Worm (Caenorhabditis elegans) whole organism, L4 larva: Measurements from ENCODE around the gene dex-1.

Experiments used
- F26F4.8 ChIP-seq: fragments of 200-800 bp; sonication (Bioruptor generic); conservative IDR thresholded peaks from 2 replicates; pipeline ENCODE4 v1.3.6; 2022; ENCODE audit warnings: missing genetic modification characterization, missing compliant biosample characterization
- F44E2.7 ChIP-seq: fragments of 200-800 bp; sonication (Bioruptor generic); IDR thresholded peaks from 2 replicates; pipeline ENCODE4 v2.1.2; 2022; ENCODE audit warnings: missing genetic modification characterization, missing compliant biosample characterization
- F49E8.2 ChIP-seq: sonication (generic microtip); optimal IDR thresholded peaks from 2 replicates; lab custom pipeline; 2016; ENCODE audit warnings: missing compliant biosample characterization, mild to moderate bottlenecking, missing genetic modification characterization, borderline replicate concordance
- R02D3.7 ChIP-seq: fragments of 150-350 bp; sonication (generic microtip); optimal IDR thresholded peaks from 3 replicates; lab custom pipeline; 2014; ENCODE audit warnings: missing biosample characterization, missing genetic modification characterization
- T20F7.1 ChIP-seq: fragments of 200-800 bp; sonication (Bioruptor generic); optimal IDR thresholded peaks from 2 replicates; lab custom pipeline; 2018; ENCODE audit warnings: mild to moderate bottlenecking, missing genetic modification characterization, missing compliant biosample characterization
- T26A8.4 ChIP-seq: fragments of 200-800 bp; sonication (Bioruptor generic); IDR thresholded peaks from 2 replicates; pipeline ENCODE4 v1.3.6; 2022; ENCODE audit warnings: missing genetic modification characterization, missing compliant biosample characterization
- Y105C5A.15 ChIP-seq: fragments of 200-800 bp; sonication (Bioruptor generic); IDR thresholded peaks from 2 replicates; pipeline ENCODE4 v1.3.6; 2022; ENCODE audit warnings: missing genetic modification characterization, missing compliant biosample characterization
- Y48G9A.11 ChIP-seq: fragments of 200-800 bp; sonication (Bioruptor generic); IDR thresholded peaks from 2 replicates; pipeline ENCODE4 v1.3.6; 2022; ENCODE audit warnings: missing genetic modification reagents, missing genetic modification characterization, missing compliant biosample characterization
- Y75B8A.6 ChIP-seq: fragments of 200-800 bp; sonication (Bioruptor generic); IDR thresholded peaks from 2 replicates; pipeline ENCODE4 v1.3.6; 2022; ENCODE audit warnings: missing genetic modification reagents, missing genetic modification characterization, missing compliant biosample characterization
- ZK337.2 ChIP-seq: fragments of 200-800 bp; sonication (Bioruptor generic); IDR thresholded peaks from 2 replicates; pipeline ENCODE4 v1.3.6; 2022; ENCODE audit warnings: missing genetic modification reagents, missing genetic modification characterization, missing compliant biosample characterization
- attf-4 ChIP-seq: sonication (generic microtip); optimal IDR thresholded peaks from 3 replicates; lab custom pipeline; 2017; ENCODE audit warnings: missing biosample characterization, missing genetic modification characterization
- ceh-62 ChIP-seq: sonication (generic microtip); optimal IDR thresholded peaks from 2 replicates; lab custom pipeline; 2017; ENCODE audit warnings: missing biosample characterization, missing genetic modification characterization
- ces-1 ChIP-seq: fragments of 150-350 bp; sonication (generic microtip); optimal IDR thresholded peaks from 4 replicates; lab custom pipeline; 2014; ENCODE audit warnings: missing biosample characterization, missing genetic modification reagents, missing genetic modification characterization
- cey-2 ChIP-seq: sonication (generic microtip); optimal IDR thresholded peaks from 3 replicates; lab custom pipeline; 2017; ENCODE audit warnings: missing genetic modification characterization, mild to moderate bottlenecking, missing compliant biosample characterization, antibody characterized with exemption, borderline replicate concordance; ENCODE audit not compliant: insufficient read depth
- daf-12 ChIP-seq: fragments of 150-350 bp; optimal IDR thresholded peaks from 2 replicates; lab custom pipeline; 2014; ENCODE audit warnings: missing biosample characterization, missing genetic modification reagents, missing genetic modification characterization
- daf-16 ChIP-seq, 3 experiments: sonication (generic microtip); optimal IDR thresholded peaks; 2 replicates each; lab custom pipeline; 2016 to 2017; ENCODE audit warnings: missing genetic modification characterization in 3 of 3, missing genetic modification reagents in 3 of 3, mild to moderate bottlenecking in 2 of 3, missing compliant biosample characterization in 2 of 3, missing biosample characterization in 1 of 3, moderate library complexity in 1 of 3
- daf-19 ChIP-seq: fragments of 200-800 bp; sonication (Bioruptor generic); conservative IDR thresholded peaks from 2 replicates; pipeline ENCODE4 v1.3.6; 2022; ENCODE audit warnings: missing genetic modification characterization, missing compliant biosample characterization
- daf-8 ChIP-seq: fragments of 200-800 bp; sonication (Bioruptor generic); IDR thresholded peaks from 2 replicates; pipeline ENCODE4 v1.3.6; 2022; ENCODE audit warnings: missing genetic modification characterization, missing compliant biosample characterization
- dmd-6 ChIP-seq: fragments of 200-800 bp; sonication (Bioruptor generic); IDR thresholded peaks from 2 replicates; pipeline ENCODE4 v1.3.6; 2022; ENCODE audit warnings: missing genetic modification reagents, missing genetic modification characterization, missing compliant biosample characterization
- dmd-9 ChIP-seq: fragments of 200-800 bp; sonication (Bioruptor generic); IDR thresholded peaks from 2 replicates; pipeline ENCODE4 v1.3.6; 2022; ENCODE audit warnings: missing genetic modification reagents, missing genetic modification characterization, missing compliant biosample characterization
- dpl-1 ChIP-seq: fragments of 150-350 bp; optimal IDR thresholded peaks from 2 replicates; lab custom pipeline; 2014; ENCODE audit warnings: missing biosample characterization, missing genetic modification reagents, missing genetic modification characterization
- duxl-1 ChIP-seq: sonication (generic microtip); optimal IDR thresholded peaks from 2 replicates; lab custom pipeline; 2016; ENCODE audit warnings: mild to moderate bottlenecking, missing genetic modification characterization, moderate library complexity, missing compliant biosample characterization; ENCODE audit not compliant: poor library complexity
- dve-1 ChIP-seq: sonication (generic microtip); optimal IDR thresholded peaks from 2 replicates; lab custom pipeline; 2017; ENCODE audit warnings: antibody characterized with exemption, mild to moderate bottlenecking, missing genetic modification characterization, missing compliant biosample characterization; ENCODE audit not compliant: insufficient read depth
- fkh-10 ChIP-seq: fragments of 150-350 bp; optimal IDR thresholded peaks from 2 replicates; lab custom pipeline; 2014; ENCODE audit warnings: missing biosample characterization, missing genetic modification reagents, missing genetic modification characterization
- fos-1 ChIP-seq: fragments of 150-350 bp; optimal IDR thresholded peaks from 2 replicates; lab custom pipeline; 2014; ENCODE audit warnings: missing biosample characterization, missing genetic modification characterization
- hlh-30 ChIP-seq: sonication (generic microtip); optimal IDR thresholded peaks from 2 replicates; lab custom pipeline; 2017; ENCODE audit warnings: antibody characterized with exemption, mild to moderate bottlenecking, missing genetic modification characterization, missing compliant biosample characterization; ENCODE audit not compliant: insufficient read depth
- jun-1 ChIP-seq: fragments of 150-350 bp; optimal IDR thresholded peaks from 2 replicates; lab custom pipeline; 2014; ENCODE audit warnings: missing biosample characterization, missing genetic modification reagents, missing genetic modification characterization
- lim-7 ChIP-seq: fragments of 200-800 bp; sonication (Bioruptor generic); IDR thresholded peaks from 2 replicates; pipeline ENCODE4 v1.3.6; 2022; ENCODE audit warnings: missing genetic modification characterization, missing compliant biosample characterization
- lin-1 ChIP-seq: fragments of 200-800 bp; sonication (Bioruptor generic); IDR thresholded peaks from 2 replicates; pipeline ENCODE4 v1.3.6; 2022; ENCODE audit warnings: missing genetic modification reagents, missing genetic modification characterization, missing compliant biosample characterization
- lin-29 ChIP-seq: fragments of 200-800 bp; sonication (Bioruptor generic); IDR thresholded peaks from 2 replicates; pipeline ENCODE4 v1.3.6; 2022; ENCODE audit warnings: missing genetic modification reagents, missing genetic modification characterization, missing compliant biosample characterization
- lin-38 ChIP-seq: fragments of 200-800 bp; sonication (Bioruptor generic); IDR thresholded peaks from 2 replicates; pipeline ENCODE4 v1.3.6; 2022; ENCODE audit warnings: missing genetic modification reagents, missing genetic modification characterization, missing compliant biosample characterization
- lin-39 ChIP-seq: fragments of 150-350 bp; optimal IDR thresholded peaks from 2 replicates; lab custom pipeline; 2014; ENCODE audit warnings: missing biosample characterization, missing genetic modification reagents, missing genetic modification characterization
- lir-3 ChIP-seq: sonication (generic microtip); optimal IDR thresholded peaks from 2 replicates; lab custom pipeline; 2016; ENCODE audit warnings: mild to moderate bottlenecking, missing genetic modification characterization, missing compliant biosample characterization
- lsy-2 ChIP-seq, 2 experiments: fragments of 150-350 bp in 1 of 2; sonication (generic microtip) in 1 of 2; optimal IDR thresholded peaks; 2 replicates each; lab custom pipeline; 2014 to 2017; ENCODE audit warnings: missing biosample characterization in 2 of 2, missing genetic modification characterization in 2 of 2
- mxl-3 ChIP-seq: fragments of 200-800 bp; sonication (Bioruptor generic); optimal IDR thresholded peaks from 2 replicates; lab custom pipeline; 2018; ENCODE audit warnings: mild to moderate bottlenecking, missing genetic modification characterization, missing compliant biosample characterization
- nhr-102 ChIP-seq: sonication (generic microtip); optimal IDR thresholded peaks from 2 replicates; lab custom pipeline; 2016; ENCODE audit warnings: mild to moderate bottlenecking, missing genetic modification characterization, moderate library complexity, missing compliant biosample characterization
- nhr-111 ChIP-seq: fragments of 200-800 bp; sonication (Bioruptor generic); optimal IDR thresholded peaks from 2 replicates; lab custom pipeline; 2018; ENCODE audit warnings: mild to moderate bottlenecking, missing genetic modification characterization, missing compliant biosample characterization
- nhr-6 ChIP-seq: fragments of 150-350 bp; optimal IDR thresholded peaks from 2 replicates; lab custom pipeline; 2014; ENCODE audit warnings: missing biosample characterization, missing genetic modification characterization
- nhr-76 ChIP-seq: fragments of 150-350 bp; optimal IDR thresholded peaks from 2 replicates; lab custom pipeline; 2014; ENCODE audit warnings: missing biosample characterization, missing genetic modification characterization
- pha-4 ChIP-seq, 2 experiments: fragments of 150-350 bp in 1 of 2; fragments of 200-800 bp in 1 of 2; sonication (Bioruptor generic) in 1 of 2; IDR thresholded peaks in 1 of 2; optimal IDR thresholded peaks in 1 of 2; 2 replicates each; pipeline versions ENCODE4 v1.3.6 to Lab custom; 2014 to 2022; ENCODE audit warnings: missing genetic modification characterization in 2 of 2, missing genetic modification reagents in 2 of 2, missing biosample characterization in 1 of 2, missing compliant biosample characterization in 1 of 2
- php-3 ChIP-seq: fragments of 200-800 bp; sonication (Bioruptor generic); IDR thresholded peaks from 2 replicates; pipeline ENCODE4 v1.3.6; 2022; ENCODE audit warnings: missing genetic modification reagents, missing genetic modification characterization, missing compliant biosample characterization
- pqm-1 ChIP-seq: sonication (generic microtip); optimal IDR thresholded peaks from 2 replicates; lab custom pipeline; 2017; ENCODE audit warnings: missing biosample characterization, missing genetic modification characterization
- rbr-2 ChIP-seq: sonication (generic microtip); optimal IDR thresholded peaks from 2 replicates; lab custom pipeline; 2016; ENCODE audit warnings: missing genotype, missing genetic modification characterization, missing compliant biosample characterization
- tag-97 ChIP-seq: fragments of 200-800 bp; sonication (Bioruptor generic); IDR thresholded peaks from 2 replicates; pipeline ENCODE4 v1.3.6; 2022; ENCODE audit warnings: missing genetic modification characterization, missing compliant biosample characterization
- unc-130 ChIP-seq: sonication (generic microtip); optimal IDR thresholded peaks from 2 replicates; lab custom pipeline; 2016; ENCODE audit warnings: missing genetic modification reagents, missing genetic modification characterization, missing compliant biosample characterization
- vab-7 ChIP-seq: fragments of 200-800 bp; sonication (Bioruptor generic); IDR thresholded peaks from 2 replicates; pipeline ENCODE4 v1.3.6; 2022; ENCODE audit warnings: missing genetic modification reagents, missing genetic modification characterization, missing compliant biosample characterization
- zfp-3 ChIP-seq: fragments of 200-800 bp; sonication (Bioruptor generic); conservative IDR thresholded peaks from 2 replicates; pipeline ENCODE4 v1.3.6; 2022; ENCODE audit warnings: missing genetic modification reagents, missing genetic modification characterization, missing compliant biosample characterization

dex-1 gene

ce11 chrIII:5504164-5504563 is 21.7 kb upstream of the dex-1 start (continued):
- no peak for TF ChIP-seq pha-4 (GFP tag; IDR thresholded peaks at IDR 0.05; lab: Robert Waterston, UW)
- no peak for TF ChIP-seq pha-4 (tag; optimal IDR thresholded peaks at IDR 0.05; lab: Kevin White, UChicago)
- TF ChIP-seq T26A8.4, result no peak
- TF ChIP-seq Y105C5A.15 (GFP tag; lab: Robert Waterston, UW), result no peak
- TF ChIP-seq F49E8.2 (tag; lab: Kevin White, UChicago), result no peak
- TF ChIP-seq tag-97, result no peak

- TF ChIP-seq lim-7 (GFP tag; lab: Robert Waterston, UW) (no peak), F44E2.7 (GFP tag; lab: Robert Waterston, UW) (no peak), lin-38 (GFP tag; lab: Robert Waterston, UW) (no peak), daf-12 (no peak), pqm-1 (no peak), zfp-3 (GFP tag; lab: Robert Waterston, UW) (no peak), dpl-1 (GFP tag; lab: Kevin White, UChicago) (no peak), hlh-30 (tag; lab: Kevin White, UChicago) (no peak), daf-8 (GFP tag; lab: Robert Waterston, UW) (no peak), lin-39 (tag; lab: Kevin White, UChicago) (no peak), ceh-62 (tag; lab: Kevin White, UChicago) (no peak), ces-1 (GFP tag; lab: Kevin White, UChicago) (no peak), unc-130 (GFP tag; lab: Kevin White, UChicago) (no peak), cey-2 (tag; lab: Kevin White, UChicago) (no peak), lir-3 (tag; lab: Kevin White, UChicago) (no peak), nhr-6 (tag; lab: Kevin White, UChicago) (no peak), ZK337.2 (no peak), lin-29 (GFP tag; lab: Robert Waterston, UW) (no peak), fos-1 (tag; lab: Kevin White, UChicago) (no peak), dmd-9 (GFP tag; lab: Robert Waterston, UW) (no peak), mxl-3 (GFP tag; lab: Kevin White, UChicago) (no peak), dve-1 (tag; lab: Kevin White, UChicago) (no peak), vab-7 (GFP tag; lab: Robert Waterston, UW) (no peak), daf-19 (GFP tag; lab: Robert Waterston, UW) (peak; percentile 41; the same call in 1 of the 2 replicates), T20F7.1 (GFP tag; lab: Kevin White, UChicago) (no peak), nhr-111 (GFP tag; lab: Kevin White, UChicago) (no peak), dmd-6 (GFP tag; lab: Robert Waterston, UW) (no peak), fkh-10 (no peak), attf-4 (tag; lab: Kevin White, UChicago) (no peak), nhr-102 (tag; lab: Kevin White, UChicago) (no peak), lsy-2 (tag; optimal IDR thresholded peaks at IDR 0.05; lab: Kevin White, UChicago) (no peak), lin-1 (no peak), Y48G9A.11 (GFP tag; lab: Robert Waterston, UW) (no peak), F26F4.8 (GFP tag; lab: Robert Waterston, UW) (no peak), R02D3.7 (tag; lab: Kevin White, UChicago) (no peak), daf-16 (GFP tag; optimal IDR thresholded peaks at IDR 0.05; lab: Kevin White, UChicago) (no peak), daf-16 (tag; optimal IDR thresholded peaks at IDR 0.05; lab: Kevin White, UChicago) (peak; percentile 9), Y75B8A.6 (GFP tag; lab: Robert Waterston, UW) (no peak), jun-1 (tag; lab: Kevin White, UChicago) (no peak), php-3 (GFP tag; lab: Robert Waterston, UW) (peak; percentile 19; the same call in 1 of the 2 replicates), rbr-2 (tag; lab: Kevin White, UChicago) (no peak), duxl-1 (peak; percentile 24), nhr-76 (tag; lab: Kevin White, UChicago) (no peak)
Observed at ce11 chrIII:5504725-5505473, 21.0 kb upstream of the dex-1 start.
